Fruit fly (Drosophila melanogaster) whole organism, larva: ENCODE data around the gene TwdlO.

Experiments
- noc ChIP-seq: fragments of 200-800 bp; sonication (Bioruptor generic); optimal IDR thresholded peaks from 3 replicates; lab custom pipeline; 2019; ENCODE audit warnings: missing biosample characterization, mild to moderate bottlenecking, missing genetic modification characterization, moderate library complexity

The TwdlO gene

DNA sequence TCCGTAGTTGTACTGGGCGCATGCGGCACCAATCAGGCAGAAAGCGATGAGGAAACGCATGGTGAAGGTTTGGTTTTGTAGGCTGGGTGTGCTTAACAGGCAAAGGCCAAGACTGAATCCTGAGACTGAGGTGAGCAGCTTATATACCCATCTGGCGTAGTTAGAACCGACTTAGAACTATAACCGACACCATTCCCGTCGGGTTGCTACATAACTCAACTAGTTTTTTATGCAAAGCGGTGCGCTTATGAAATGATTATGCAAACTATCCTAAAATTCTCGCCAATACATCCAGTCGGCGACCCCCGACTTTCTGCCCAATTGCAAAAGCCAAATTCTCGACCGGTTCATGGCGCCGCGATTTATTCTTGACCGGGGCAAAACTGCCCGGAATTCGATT is at the start of gene TwdlO:
Gene TwdlO, minus strand, starts transcription at position 101 of the 400 bp plus-strand sequence.
- no peak for TF ChIP-seq noc (tag; lab: Kevin White, UChicago)

DNA sequence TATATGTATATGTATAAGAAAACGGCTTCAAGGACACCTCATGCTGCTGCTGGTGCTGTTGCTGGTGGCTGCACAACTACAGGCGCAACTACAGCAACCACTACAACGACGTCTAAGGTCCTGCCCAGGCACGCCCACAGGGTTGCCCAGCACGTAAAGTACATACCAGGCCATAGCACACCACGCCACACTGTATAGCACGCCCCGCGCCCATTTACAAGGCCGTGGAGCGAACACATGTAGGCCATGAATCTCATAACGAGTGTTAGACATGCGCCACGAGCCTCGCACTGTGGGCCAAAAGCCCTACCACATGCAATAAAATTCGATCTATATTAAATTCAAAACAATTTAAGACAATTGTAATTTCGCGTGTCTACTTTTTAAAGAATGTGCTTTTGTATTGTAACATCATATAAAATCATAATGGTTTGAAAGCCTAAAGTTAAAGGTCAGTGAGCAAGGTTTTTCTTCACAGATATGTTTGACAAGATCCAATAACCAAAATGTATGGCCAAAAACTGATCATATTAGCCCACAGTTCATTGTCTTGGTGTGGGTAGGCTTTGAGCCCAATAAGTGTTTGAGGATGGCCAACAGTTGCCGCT is 45.1 kb upstream of the TwdlO start:
- TF ChIP-seq noc (tag; lab: Kevin White, UChicago), result no peak

DNA sequence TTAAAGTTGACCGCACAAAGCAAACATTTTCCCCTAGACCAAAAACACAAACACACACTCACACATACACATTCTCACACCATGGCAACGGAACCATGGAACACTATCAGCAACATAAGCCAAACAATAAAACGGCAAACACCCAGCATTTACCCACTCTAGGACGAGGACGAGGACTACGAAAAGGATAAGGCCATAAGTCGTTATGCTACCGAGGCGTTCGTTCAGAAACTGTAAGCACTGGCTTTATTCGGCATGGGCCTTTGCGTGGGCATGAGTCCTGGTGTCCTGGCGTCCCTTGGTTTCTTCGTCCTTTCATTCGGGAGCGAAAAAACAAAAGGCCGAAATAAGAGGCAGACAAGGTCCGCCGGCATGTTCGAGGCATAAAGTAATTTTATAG is 43.7 kb upstream of the TwdlO start:
- no peak for TF ChIP-seq noc (tag; lab: Kevin White, UChicago)

DNA sequence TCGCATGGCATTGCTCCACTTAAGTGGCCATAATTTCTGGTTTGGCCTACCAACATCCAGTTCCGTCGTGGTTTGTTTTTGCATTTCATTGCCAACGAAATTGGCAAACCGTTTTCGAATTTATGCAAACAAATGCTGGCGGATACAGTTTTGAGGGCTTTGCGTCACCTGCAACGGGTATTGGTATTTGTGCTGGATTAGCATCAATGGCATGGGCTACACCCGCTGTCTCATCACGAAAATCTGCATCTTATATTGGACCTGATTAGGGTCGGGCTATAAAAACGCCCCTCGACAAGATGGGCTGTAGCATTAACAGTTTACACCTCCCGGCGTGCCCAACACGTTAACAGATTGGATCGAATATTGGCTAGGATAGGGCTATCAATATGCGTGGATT is 29.6 kb upstream of the TwdlO start, which contains the start of gene Tb:
Gene Tb, plus strand, starts transcription at position 301 of the 400 bp plus-strand sequence.
- TF ChIP-seq noc (tag; lab: Kevin White, UChicago), result no peak

DNA sequence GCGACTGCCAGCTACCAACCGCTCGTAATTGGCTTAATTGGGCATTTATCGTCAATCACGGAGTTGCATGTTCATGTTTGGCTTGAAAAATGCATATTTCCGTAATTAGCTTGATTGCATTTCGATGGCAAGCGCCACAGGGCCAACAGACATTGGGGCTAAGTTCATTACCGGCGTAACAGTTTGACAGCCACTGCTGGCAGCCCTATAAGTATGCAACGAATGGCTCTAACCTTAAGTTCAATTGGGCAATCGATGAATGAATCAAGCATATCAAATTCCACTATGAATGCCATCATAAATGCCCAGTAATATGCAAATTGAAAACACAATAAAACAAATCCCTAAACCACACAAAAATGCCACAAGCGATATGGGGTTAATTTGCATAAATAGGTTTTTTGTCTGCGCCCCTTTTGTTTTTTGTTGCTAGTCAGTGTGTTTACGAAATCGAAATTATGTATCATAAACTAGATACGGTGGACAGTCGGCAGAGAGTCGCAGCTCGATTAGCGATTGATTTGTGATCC is 28.9 kb upstream of the TwdlO start:
- TF ChIP-seq noc (tag; lab: Kevin White, UChicago), result no peak

DNA sequence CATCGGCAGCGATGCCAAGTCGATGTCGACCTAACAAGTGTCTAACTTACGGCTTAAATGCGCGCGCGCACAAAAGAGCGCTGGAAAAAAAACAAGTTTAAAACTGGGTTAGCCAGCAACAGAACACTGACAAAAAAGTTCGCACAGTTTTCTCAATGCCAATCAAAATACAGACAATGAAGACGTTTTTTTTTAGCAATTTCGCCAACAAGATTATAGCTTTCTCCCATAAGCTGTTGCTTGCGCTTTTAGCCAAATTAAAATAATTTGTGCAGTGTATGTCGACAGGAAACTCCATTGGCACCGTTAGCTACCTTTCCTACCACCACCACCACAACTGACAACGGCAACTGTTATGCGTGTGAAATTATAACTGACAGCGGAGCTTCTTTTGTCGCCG is 28.1 kb upstream of the TwdlO start:
- TF ChIP-seq noc (tag; lab: Kevin White, UChicago), result no peak

DNA sequence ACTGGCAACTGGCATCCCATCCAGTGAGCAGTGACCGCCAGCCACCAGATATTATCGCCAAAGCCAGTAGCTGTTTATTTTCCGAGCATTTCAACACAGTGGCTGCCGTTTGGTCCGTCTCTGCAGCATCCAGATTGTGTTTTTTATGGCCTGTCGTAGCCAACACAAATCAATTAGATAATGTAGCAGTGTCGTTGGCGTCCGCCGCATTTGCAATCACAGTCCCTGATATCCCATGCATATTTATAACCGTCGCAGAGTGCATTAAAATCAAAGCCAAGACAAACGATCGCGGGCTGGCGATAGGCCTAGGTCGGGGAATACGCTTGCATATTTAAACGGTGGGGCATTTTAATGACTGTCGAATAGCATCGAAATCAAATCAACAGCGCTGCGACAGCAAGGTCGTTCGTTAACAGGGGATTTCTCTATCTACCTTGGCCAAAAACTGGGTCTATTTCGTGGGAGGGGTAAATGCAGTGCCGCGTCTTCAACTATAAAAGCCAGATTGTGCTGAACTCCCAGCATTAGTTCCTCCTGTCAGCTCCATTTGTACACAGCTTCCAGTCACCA is 13.1 kb upstream of the TwdlO start, which contains the start of gene TwdlD:
Gene TwdlD, plus strand, starts transcription at position 523 of the 573 bp plus-strand sequence.
- no peak for TF ChIP-seq noc (tag; lab: Kevin White, UChicago)

DNA sequence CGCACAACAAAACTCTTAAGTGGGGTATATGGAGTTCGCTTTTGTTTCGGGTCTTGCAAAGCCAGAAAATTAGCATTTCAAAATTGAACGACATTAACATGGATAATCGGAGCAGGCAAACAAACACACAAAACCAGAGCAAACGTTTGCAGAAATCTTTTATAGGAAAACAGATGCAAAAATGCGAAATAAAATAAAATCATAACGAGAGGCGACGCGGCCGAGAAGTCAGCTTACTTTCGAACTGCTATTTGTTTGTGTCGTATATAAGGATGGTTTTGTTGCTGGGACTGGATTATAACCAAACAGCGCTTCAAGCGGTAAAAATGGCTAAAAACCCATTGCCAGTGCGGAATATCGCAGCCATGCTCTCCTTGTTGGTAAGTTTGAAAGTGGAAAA is 9.8 kb upstream of the TwdlO start, which contains the start of gene TwdlS:
Gene TwdlS, plus strand, starts transcription at position 301 of the 400 bp plus-strand sequence.
- TF ChIP-seq noc (tag; lab: Kevin White, UChicago), result no peak

DNA sequence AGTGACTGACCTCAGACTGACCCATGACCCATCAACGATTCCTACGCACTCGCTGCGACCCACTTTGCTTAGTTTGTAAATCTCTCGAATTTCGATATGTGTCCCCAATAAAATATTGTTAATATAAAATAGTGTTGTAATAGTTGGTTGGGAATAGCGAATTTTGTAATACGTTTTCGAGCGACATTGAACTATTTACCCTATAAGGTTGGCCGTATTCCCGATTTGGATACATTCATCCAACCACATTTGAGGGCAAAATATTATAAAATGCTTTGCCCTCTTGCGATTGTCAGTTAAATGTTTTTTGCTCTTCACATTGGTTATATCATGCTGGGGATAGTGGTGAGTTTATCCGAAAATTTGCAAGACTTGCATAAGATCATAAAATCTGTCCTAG is 8.0 kb upstream of the TwdlO start, which contains the start of gene TwdlR:
Gene TwdlR, plus strand, starts transcription at position 301 of the 400 bp plus-strand sequence.
- TF ChIP-seq noc (tag; lab: Kevin White, UChicago), result no peak

DNA sequence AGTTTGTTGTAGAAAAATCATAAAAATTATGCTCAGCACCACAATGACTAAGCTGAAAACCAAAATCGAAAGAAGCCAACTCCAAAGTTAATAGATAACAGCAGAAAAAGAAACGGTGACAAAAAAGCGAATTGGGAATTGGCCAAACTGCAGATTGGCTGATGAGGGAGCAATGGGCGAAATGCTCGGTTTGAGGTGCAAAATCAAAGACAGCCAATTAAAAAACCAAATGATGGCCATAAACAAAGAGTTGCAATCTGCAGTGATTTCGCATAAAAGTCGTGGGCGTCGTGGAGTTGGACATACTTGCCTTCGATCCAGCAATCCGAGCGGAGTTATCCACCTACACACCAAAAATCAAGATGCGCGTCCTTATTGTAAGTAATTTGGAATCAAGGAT is 6.9 kb upstream of the TwdlO start, which contains the start of gene TwdlH:
Gene TwdlH, plus strand, starts transcription at position 301 of the 400 bp plus-strand sequence.
- no peak for TF ChIP-seq noc (tag; lab: Kevin White, UChicago)

DNA sequence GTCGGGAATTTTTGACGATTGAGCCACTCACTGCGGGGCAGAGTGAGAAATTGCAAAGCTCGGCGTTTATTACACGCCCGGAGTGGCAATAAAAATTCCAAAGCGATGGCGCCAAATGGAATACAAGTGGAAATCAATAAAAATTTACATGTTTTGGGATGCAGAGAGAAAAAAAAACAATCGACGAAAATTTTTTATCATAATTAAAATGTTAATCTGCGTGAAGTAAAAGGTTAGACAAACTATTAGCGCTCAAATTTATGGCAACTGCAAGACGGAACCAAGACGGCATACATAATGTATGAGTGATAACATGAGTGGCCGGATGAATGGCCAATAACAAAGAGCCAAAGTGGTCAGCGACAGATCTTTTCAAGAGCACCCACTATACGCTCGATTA is 6.5 kb upstream of the TwdlO start:
- no peak for TF ChIP-seq noc (tag; lab: Kevin White, UChicago)

DNA sequence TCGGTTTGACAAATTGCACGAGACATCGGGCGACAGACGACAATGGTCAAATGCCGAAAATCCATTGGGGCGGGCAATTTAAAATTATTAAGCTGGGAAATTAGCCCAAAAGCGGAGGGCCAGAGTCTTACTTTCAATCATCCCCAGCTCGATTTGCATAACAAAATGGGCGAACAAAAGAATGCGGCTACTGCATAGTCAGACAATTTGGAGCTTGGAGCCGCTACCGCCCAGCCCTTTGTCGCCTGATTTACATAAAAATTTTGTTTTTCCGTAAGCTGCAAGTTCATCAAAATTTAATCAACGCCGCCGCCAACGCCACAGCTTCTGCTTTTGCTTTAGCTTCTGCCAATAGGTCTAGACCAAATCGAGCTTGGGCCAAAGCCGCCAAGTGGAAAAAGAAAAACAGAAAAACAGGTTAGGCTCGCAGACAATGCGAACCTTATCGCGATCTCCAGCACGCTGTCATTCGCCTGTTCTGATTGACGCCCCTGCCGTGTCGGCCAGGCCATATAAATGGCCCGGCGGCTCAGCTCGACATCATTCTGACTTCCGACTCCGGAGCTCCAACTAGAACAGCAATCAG is 4.9 kb upstream of the TwdlO start, which contains the start of gene TwdlN:
Gene TwdlN, plus strand, starts transcription at position 536 of the 586 bp plus-strand sequence.
- no peak for TF ChIP-seq noc (tag; lab: Kevin White, UChicago)

DNA sequence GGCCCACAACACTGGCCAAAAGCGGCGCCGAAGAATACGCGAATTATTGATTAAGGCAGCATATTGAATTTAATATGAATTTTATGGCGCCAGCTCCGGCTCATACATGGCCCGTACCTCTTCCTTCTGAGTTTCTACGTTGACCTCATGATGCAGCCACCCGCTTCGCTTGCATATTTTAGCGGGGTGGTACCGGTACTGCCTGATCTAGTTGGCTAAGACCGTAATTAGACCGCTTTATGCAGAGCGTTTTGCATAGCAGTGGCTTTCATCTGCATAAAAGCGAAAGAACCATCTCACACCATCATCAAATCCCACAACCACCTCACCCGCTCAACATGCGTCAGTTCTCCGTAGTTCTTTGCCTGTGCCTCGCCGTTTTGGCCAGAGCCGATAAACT is 3.1 kb upstream of the TwdlO start, which contains the start of gene TwdlJ:
Gene TwdlJ, plus strand, starts transcription at position 301 of the 400 bp plus-strand sequence.
- no peak for TF ChIP-seq noc (tag; lab: Kevin White, UChicago)

DNA sequence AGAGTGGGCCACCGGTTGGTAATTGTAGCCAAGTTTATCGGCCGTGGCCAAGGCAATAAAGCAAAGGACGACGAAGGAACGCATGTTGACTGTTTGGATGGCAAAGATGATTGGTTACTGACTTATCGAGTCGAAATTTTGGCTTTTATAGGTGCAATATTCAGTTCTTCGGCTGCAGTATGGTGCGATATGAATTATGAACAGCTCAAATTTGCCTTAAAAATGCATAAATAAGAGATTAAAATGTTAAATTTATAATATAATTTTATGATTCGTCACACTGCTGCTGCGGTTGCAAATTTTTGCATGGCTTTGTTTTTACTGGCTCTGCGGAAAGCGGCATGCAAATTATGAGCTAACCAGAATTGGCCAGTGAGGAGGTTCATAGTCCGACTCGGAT is 2.1 kb upstream of the TwdlO start, which contains the start of gene TwdlK:
Gene TwdlK, minus strand, starts transcription at position 101 of the 400 bp plus-strand sequence.
- no peak for TF ChIP-seq noc (tag; lab: Kevin White, UChicago)

DNA sequence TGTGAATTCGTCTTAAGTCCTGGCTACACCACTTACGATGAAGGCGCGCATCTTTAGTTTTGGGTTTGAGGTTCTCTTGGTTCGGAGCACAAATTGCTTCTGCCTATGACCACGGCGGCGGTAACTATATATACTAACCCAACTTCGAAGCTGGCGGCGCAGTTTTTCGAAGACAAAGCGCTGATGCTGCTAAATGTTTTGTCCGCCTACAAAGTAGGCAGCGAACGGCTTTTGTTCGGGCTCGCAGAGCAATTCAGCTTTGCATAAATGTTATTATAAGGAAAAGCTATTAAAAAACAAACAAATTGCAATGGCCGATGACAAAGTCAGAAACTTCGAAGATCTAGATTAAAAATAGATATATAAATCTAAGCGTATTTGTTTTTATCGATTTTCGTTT is 986 bp downstream of the TwdlO start, which contains the start of gene TwdlL:
Gene TwdlL, minus strand, starts transcription at position 101 of the 400 bp plus-strand sequence.
- no peak for TF ChIP-seq noc (tag; lab: Kevin White, UChicago)

DNA sequence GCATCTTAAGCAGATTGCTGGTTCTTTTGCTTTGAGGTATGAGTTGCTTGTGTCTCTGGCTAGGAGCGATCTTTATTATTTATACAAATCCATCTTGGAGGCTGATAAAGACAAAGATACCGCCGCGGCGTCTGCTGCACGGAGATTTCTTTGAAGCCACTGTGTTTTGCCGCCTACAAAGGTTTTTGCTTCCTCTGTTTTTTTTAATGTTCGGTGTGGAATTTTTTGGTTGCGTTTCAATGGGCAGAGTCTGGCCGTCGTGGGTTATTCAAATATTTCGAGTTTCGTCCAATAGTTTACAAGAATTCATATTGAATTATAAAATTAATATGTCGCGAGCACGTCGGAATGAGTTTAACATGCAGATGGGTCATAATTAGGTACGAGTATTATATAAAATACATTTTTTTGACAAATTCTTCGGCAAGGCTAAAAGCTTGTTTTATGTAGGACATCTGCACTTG is 3.0 kb downstream of the TwdlO start, which contains the start of gene TwdlB:
Gene TwdlB, minus strand, starts transcription at position 51 of the 464 bp plus-strand sequence.
- no peak for TF ChIP-seq noc (tag; lab: Kevin White, UChicago)
